Worm (Caenorhabditis elegans) whole organism, L1 larva: Measurements from ENCODE around the gene F48G7.8.

ENCODE experiments used
- ceh-82 ChIP-seq, 3 experiments: fragments of 150-350 bp in 1 of 3; sonication (generic microtip) in 2 of 3; optimal IDR thresholded peaks; 2 replicates each; lab custom pipeline; 2014 to 2017; ENCODE audit warnings: missing biosample characterization in 3 of 3, missing genetic modification characterization in 3 of 3
- ces-1 ChIP-seq: fragments of 150-350 bp; optimal IDR thresholded peaks from 2 replicates; lab custom pipeline; 2014; ENCODE audit warnings: missing biosample characterization, missing genetic modification reagents, missing genetic modification characterization
- egl-27 ChIP-seq, 2 experiments: fragments of 150-350 bp in 1 of 2; sonication (generic microtip); optimal IDR thresholded peaks; 3 replicates each; lab custom pipeline; 2017 to 2018; ENCODE audit warnings: missing biosample characterization in 2 of 2, missing genetic modification characterization in 2 of 2, missing genetic modification reagents in 2 of 2
- jun-1 ChIP-seq: fragments of 150-350 bp; optimal IDR thresholded peaks from 2 replicates; lab custom pipeline; 2014; ENCODE audit warnings: missing biosample characterization, missing genetic modification reagents, missing genetic modification characterization
- lin-13 ChIP-seq: fragments of 150-350 bp; optimal IDR thresholded peaks from 2 replicates; lab custom pipeline; 2014; ENCODE audit warnings: missing biosample characterization, missing genetic modification reagents, missing genetic modification characterization
- nhr-11 ChIP-seq: fragments of 150-350 bp; optimal IDR thresholded peaks from 2 replicates; lab custom pipeline; 2014; ENCODE audit warnings: missing biosample characterization, missing genetic modification characterization
- pqm-1 ChIP-seq: sonication (generic microtip); optimal IDR thresholded peaks from 3 replicates; lab custom pipeline; 2017; ENCODE audit warnings: missing biosample characterization, missing genetic modification characterization
- snpc-4 ChIP-seq: fragments of 150-350 bp; optimal IDR thresholded peaks from 2 replicates; lab custom pipeline; 2014; ENCODE audit warnings: missing biosample characterization, missing genetic modification characterization
- unc-62 ChIP-seq: fragments of 150-350 bp; optimal IDR thresholded peaks from 2 replicates; lab custom pipeline; 2014; ENCODE audit warnings: missing biosample characterization, missing genetic modification reagents, missing genetic modification characterization
- vab-15 ChIP-seq: sonication (generic microtip); optimal IDR thresholded peaks from 2 replicates; lab custom pipeline; 2017; ENCODE audit warnings: missing genotype, mild to moderate bottlenecking, missing genetic modification characterization, missing compliant biosample characterization
- ztf-11 ChIP-seq, 2 experiments: sonication (generic microtip); optimal IDR thresholded peaks; 2 replicates each; lab custom pipeline; 2016 to 2017; ENCODE audit warnings: missing genetic modification characterization in 2 of 2, missing biosample characterization in 1 of 2, missing compliant biosample characterization in 1 of 2

- TF ChIP-seq egl-27 (tag; optimal IDR thresholded peaks at IDR 0.05; lab: Kevin White, UChicago) (no peak), lin-13 (GFP tag; lab: Kevin White, UChicago) (no peak), unc-62 (GFP tag; lab: Kevin White, UChicago) (no peak), jun-1 (tag; lab: Kevin White, UChicago) (no peak), pqm-1 (tag; lab: Kevin White, UChicago) (no peak), ceh-82 (tag; optimal IDR thresholded peaks at IDR 0.05; lab: Kevin White, UChicago) (no peak), nhr-11 (tag; lab: Kevin White, UChicago) (no peak), vab-15 (tag; lab: Kevin White, UChicago) (no peak), ces-1 (GFP tag; lab: Kevin White, UChicago) (no peak), snpc-4 (tag; lab: Kevin White, UChicago) (no peak), ztf-11 (tag; optimal IDR thresholded peaks at IDR 0.05; lab: Kevin White, UChicago) (no peak)
These were observed 2.6 kb downstream of the F48G7.8 start, which contains the start of gene srt-17 for ce11 chrV:624922-625321.
